Fruit fly (Drosophila melanogaster) whole organism, pupa: Measurements from ENCODE around the gene jus.
A peak's percentile ranks its signal among the peaks of the same experiment; 100 is the strongest.

Experiments used
- CG10348 ChIP-seq: fragments of 200-800 bp; sonication (Bioruptor generic); IDR thresholded peaks from 2 replicates; pipeline ENCODE4 v1.3.6; 2022; ENCODE audit warnings: missing biosample characterization, missing genetic modification characterization
- CG12605 ChIP-seq: fragments of 200-800 bp; sonication (Bioruptor generic); IDR thresholded peaks from 2 replicates; pipeline ENCODE4 v1.3.6; 2022; ENCODE audit warnings: missing biosample characterization, missing genetic modification characterization
- CG13204 ChIP-seq: fragments of 200-800 bp; sonication (Bioruptor generic); optimal IDR thresholded peaks from 2 replicates; lab custom pipeline; 2018; ENCODE audit warnings: missing biosample characterization, mild to moderate bottlenecking, missing genetic modification characterization, moderate library complexity
- CG14655 ChIP-seq: fragments of 200-800 bp; sonication (Bioruptor generic); optimal IDR thresholded peaks from 3 replicates; lab custom pipeline; 2017; ENCODE audit warnings: mild to moderate bottlenecking, missing biosample characterization, missing genetic modification reagents, missing genetic modification characterization
- CG15710 ChIP-seq: fragments of 200-800 bp; sonication (Bioruptor generic); optimal IDR thresholded peaks from 2 replicates; lab custom pipeline; 2018; ENCODE audit warnings: missing biosample characterization, mild to moderate bottlenecking, missing genetic modification characterization, moderate library complexity
- CG17806 ChIP-seq: fragments of 200-800 bp; sonication (Bioruptor generic); optimal IDR thresholded peaks from 2 replicates; lab custom pipeline; 2018; ENCODE audit warnings: missing biosample characterization, mild to moderate bottlenecking, missing genetic modification characterization, moderate library complexity
- CG32121 ChIP-seq: fragments of 200-800 bp; sonication (Bioruptor generic); IDR thresholded peaks from 2 replicates; pipeline ENCODE4 v1.3.6; 2022; ENCODE audit warnings: missing biosample characterization, missing genetic modification characterization
- CG34367 ChIP-seq: fragments of 200-800 bp; sonication (Bioruptor generic); optimal IDR thresholded peaks from 2 replicates; lab custom pipeline; 2018; ENCODE audit warnings: missing biosample characterization, mild to moderate bottlenecking, missing genetic modification characterization
- CG4496 ChIP-seq: fragments of 200-800 bp; sonication (Bioruptor generic); IDR thresholded peaks from 3 replicates; pipeline ENCODE4 v1.3.6; 2022; ENCODE audit warnings: missing biosample characterization, missing genetic modification characterization
- CG8159 ChIP-seq: fragments of 200-800 bp; sonication (Bioruptor generic); optimal IDR thresholded peaks from 3 replicates; lab custom pipeline; 2018; ENCODE audit warnings: missing biosample characterization, mild to moderate bottlenecking, missing genetic modification characterization, moderate library complexity
- CG8301 ChIP-seq: fragments of 200-800 bp; sonication (Bioruptor generic); optimal IDR thresholded peaks from 2 replicates; lab custom pipeline; 2018; ENCODE audit warnings: missing biosample characterization, mild to moderate bottlenecking, missing genetic modification characterization
- CG9948 ChIP-seq: fragments of 200-800 bp; sonication (Bioruptor generic); optimal IDR thresholded peaks from 2 replicates; lab custom pipeline; 2018; ENCODE audit warnings: missing biosample characterization, mild to moderate bottlenecking, missing genetic modification characterization, moderate library complexity
- D1 ChIP-seq: fragments of 200-800 bp; sonication (Bioruptor generic); optimal IDR thresholded peaks from 2 replicates; lab custom pipeline; 2018; ENCODE audit warnings: missing biosample characterization, mild to moderate bottlenecking, missing genetic modification characterization, moderate library complexity
- EcR ChIP-seq: fragments of 200-800 bp; sonication (Bioruptor generic); optimal IDR thresholded peaks from 3 replicates; lab custom pipeline; 2019; ENCODE audit warnings: missing biosample characterization, missing genetic modification characterization, mild to moderate bottlenecking, moderate library complexity, missing genetic modification reagents
- Ets98B ChIP-seq: fragments of 200-800 bp; sonication (Bioruptor generic); IDR thresholded peaks from 2 replicates; pipeline ENCODE4 v1.3.6; 2022; ENCODE audit warnings: missing biosample characterization, missing genetic modification characterization
- Pif1A ChIP-seq: fragments of 200-800 bp; sonication (Bioruptor generic); optimal IDR thresholded peaks from 3 replicates; lab custom pipeline; 2016; ENCODE audit warnings: missing biosample characterization, missing genetic modification characterization
- Pif1B ChIP-seq: fragments of 200-800 bp; sonication (Bioruptor generic); optimal IDR thresholded peaks from 3 replicates; lab custom pipeline; 2016; ENCODE audit warnings: missing biosample characterization, missing genetic modification characterization
- Snoo ChIP-seq: fragments of 200-800 bp; sonication (Bioruptor generic); optimal IDR thresholded peaks from 3 replicates; lab custom pipeline; 2017; ENCODE audit warnings: missing biosample characterization, mild to moderate bottlenecking, missing genetic modification characterization, inconsistent platforms
- fd96Ca ChIP-seq: fragments of 200-800 bp; sonication (Bioruptor generic); IDR thresholded peaks from 3 replicates; pipeline ENCODE4 v1.3.6; 2022; ENCODE audit warnings: missing biosample characterization, missing genetic modification characterization
- gl ChIP-seq: fragments of 200-800 bp; sonication (Bioruptor generic); optimal IDR thresholded peaks from 2 replicates; lab custom pipeline; 2018; ENCODE audit warnings: missing biosample characterization, mild to moderate bottlenecking, missing genetic modification characterization
- rn ChIP-seq: fragments of 200-800 bp; sonication (Bioruptor generic); IDR thresholded peaks from 2 replicates; pipeline ENCODE4 v1.3.6; 2022; ENCODE audit warnings: missing biosample characterization, missing genetic modification characterization

Gene jus

dm6 chr3R:29194957-29195356, at the start of gene jus:
jus (minus strand) TSS chr3R:29194994.
- TF ChIP-seq EcR (GFP tag; lab: Kevin White, UChicago) (no peak), Pif1B (GFP tag; lab: Kevin White, UChicago) (no peak), CG34367 (tag; lab: Kevin White, UChicago) (no peak), CG8159 (tag; lab: Kevin White, UChicago) (no peak), Snoo (tag; lab: Kevin White, UChicago) (no peak), CG9948 (tag; lab: Kevin White, UChicago) (no peak), gl (no peak), CG15710 (no peak), Pif1A (GFP tag; lab: Kevin White, UChicago) (no peak), CG13204 (GFP tag; lab: Kevin White, UChicago) (no peak), rn (no peak), CG8301 (tag; lab: Kevin White, UChicago) (no peak), CG4496 (no peak), CG17806 (tag; lab: Kevin White, UChicago) (no peak), CG14655 (GFP tag; lab: Kevin White, UChicago) (no peak), CG32121 (GFP tag; lab: Robert Waterston, UW) (no peak), CG12605 (no peak)

DNA sequence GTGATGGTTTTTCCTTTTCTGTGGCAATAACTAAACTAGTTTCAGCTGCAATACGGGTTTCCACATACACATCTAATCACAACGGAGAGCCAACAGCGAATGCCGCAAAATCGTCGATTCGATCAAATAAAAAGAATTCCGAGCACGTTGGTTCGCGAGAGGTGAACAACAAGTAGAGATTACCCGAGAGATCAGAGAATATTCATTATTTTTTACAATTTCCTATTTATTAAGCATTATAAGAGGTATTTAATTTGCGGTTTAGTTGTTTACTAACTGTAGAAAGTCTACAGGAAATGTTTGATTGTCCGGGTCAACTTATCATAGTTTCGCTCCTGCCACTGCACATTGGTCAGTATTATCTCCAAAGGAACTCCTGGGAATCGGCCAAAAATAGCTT, 43.8 kb upstream of the jus start, which contains the start of gene CG11951:
CG11951 (minus strand) TSS at position 101 of the 400 bp plus-strand sequence.
- TF ChIP-seq CG34367 (tag; lab: Kevin White, UChicago), result no peak
- TF ChIP-seq CG8301 (tag; lab: Kevin White, UChicago), result no peak
- no peak for TF ChIP-seq CG9948 (tag; lab: Kevin White, UChicago)
- TF ChIP-seq CG13204 (GFP tag; lab: Kevin White, UChicago), result no peak
- TF ChIP-seq rn, result no peak
- TF ChIP-seq CG8159 (tag; lab: Kevin White, UChicago), result no peak
- no peak for TF ChIP-seq CG14655 (GFP tag; lab: Kevin White, UChicago)
- no peak for TF ChIP-seq Snoo (tag; lab: Kevin White, UChicago)
- TF ChIP-seq Ets98B (GFP tag; lab: Robert Waterston, UW), result no peak
- TF ChIP-seq gl, result no peak
- TF ChIP-seq CG17806 (tag; lab: Kevin White, UChicago), result no peak
- TF ChIP-seq D1 (tag; lab: Kevin White, UChicago), result no peak
- TF ChIP-seq, all 21 proteins: peak for 0

- TF ChIP-seq Pif1A (GFP tag; lab: Kevin White, UChicago), result no peak
- TF ChIP-seq EcR (GFP tag; lab: Kevin White, UChicago), result no peak
- no peak for TF ChIP-seq CG4496
- TF ChIP-seq CG15710, result no peak
- no peak for TF ChIP-seq CG12605
- no peak for TF ChIP-seq gl
- no peak for TF ChIP-seq rn
- no peak for TF ChIP-seq Snoo (tag; lab: Kevin White, UChicago)
- TF ChIP-seq CG13204 (GFP tag; lab: Kevin White, UChicago), result no peak
- no peak for TF ChIP-seq CG10348 (GFP tag; lab: Robert Waterston, UW)
- no peak for TF ChIP-seq CG9948 (tag; lab: Kevin White, UChicago)
- TF ChIP-seq CG34367 (tag; lab: Kevin White, UChicago), result no peak
- TF ChIP-seq CG32121 (GFP tag; lab: Robert Waterston, UW), result no peak
- TF ChIP-seq fd96Ca (GFP tag; lab: Robert Waterston, UW), result no peak
- no peak for TF ChIP-seq D1 (tag; lab: Kevin White, UChicago)
- TF ChIP-seq CG8159 (tag; lab: Kevin White, UChicago), result no peak
- no peak for TF ChIP-seq CG8301 (tag; lab: Kevin White, UChicago)
- TF ChIP-seq, all 21 proteins: peak for 0
Measured at dm6 chr3R:29230552-29231102, 35.8 kb upstream of the jus start.

DNA sequence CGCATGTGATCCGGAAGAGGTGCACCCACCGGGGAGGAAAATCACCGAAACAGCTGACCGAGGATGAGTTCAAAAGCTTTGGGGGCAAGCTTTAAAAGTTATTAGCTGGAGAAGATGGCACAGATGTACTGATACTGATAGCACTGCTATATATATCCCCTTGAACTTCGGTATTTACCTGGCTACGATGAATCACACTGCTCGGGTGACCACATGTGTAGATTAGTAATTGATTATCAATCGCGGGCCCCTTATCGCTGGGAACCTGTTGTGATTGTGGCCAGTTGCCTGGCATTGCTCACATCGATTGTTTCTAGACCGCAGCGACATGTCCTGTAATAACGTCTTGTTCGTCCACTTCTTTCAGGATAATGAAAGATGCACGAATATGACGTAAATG, 35.2 kb upstream of the jus start:
- TF ChIP-seq CG9948 (tag; lab: Kevin White, UChicago) (no peak), CG13204 (GFP tag; lab: Kevin White, UChicago) (no peak), Ets98B (GFP tag; lab: Robert Waterston, UW) (no peak), fd96Ca (GFP tag; lab: Robert Waterston, UW) (no peak), D1 (tag; lab: Kevin White, UChicago) (no peak), CG14655 (GFP tag; lab: Kevin White, UChicago) (no peak), rn (no peak), CG12605 (no peak), Snoo (tag; lab: Kevin White, UChicago) (no peak)

DNA sequence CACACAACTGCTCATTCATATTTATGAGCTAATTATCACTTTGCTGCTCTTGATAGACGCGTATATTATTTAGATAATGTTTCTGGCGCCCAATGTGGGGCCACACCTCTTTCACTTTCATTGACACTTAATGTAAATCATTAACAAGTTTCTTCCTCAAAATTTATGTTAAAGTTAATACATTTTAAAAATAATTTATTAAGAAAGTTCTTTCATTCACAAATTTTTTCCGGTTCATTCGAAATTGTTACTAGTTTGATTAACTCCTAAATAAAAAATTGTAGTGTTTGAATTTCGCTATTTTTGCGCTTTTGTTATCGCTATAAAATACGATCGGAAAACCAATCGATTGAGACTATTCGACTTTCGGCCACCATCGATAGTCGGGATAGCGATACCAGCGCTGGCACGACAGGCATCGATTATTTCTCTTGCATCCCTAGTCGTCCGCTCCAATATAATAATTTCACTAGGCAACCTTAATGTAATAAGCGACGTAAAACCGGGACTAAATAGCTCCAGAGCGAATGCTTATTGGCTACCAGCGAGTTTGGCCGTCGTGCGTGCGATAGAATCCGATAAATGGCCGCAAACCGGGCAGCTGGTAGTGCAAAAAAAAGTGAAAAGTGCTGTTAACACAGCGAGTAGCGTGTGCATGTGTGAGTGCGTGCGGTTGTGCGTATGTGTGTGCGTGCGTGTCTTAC, 34.1 kb upstream of the jus start, which contains the start of gene Usp1:
Usp1 (plus strand) TSS at position 417 of the 704 bp plus-strand sequence.
- no peak for TF ChIP-seq CG8301 (tag; lab: Kevin White, UChicago)
- TF ChIP-seq CG14655 (GFP tag; lab: Kevin White, UChicago), result no peak
- TF ChIP-seq CG15710, result no peak
- TF ChIP-seq rn, result no peak
- peak; percentile 44 for TF ChIP-seq EcR (GFP tag; lab: Kevin White, UChicago)
- TF ChIP-seq, all 21 proteins: peak for 1

DNA sequence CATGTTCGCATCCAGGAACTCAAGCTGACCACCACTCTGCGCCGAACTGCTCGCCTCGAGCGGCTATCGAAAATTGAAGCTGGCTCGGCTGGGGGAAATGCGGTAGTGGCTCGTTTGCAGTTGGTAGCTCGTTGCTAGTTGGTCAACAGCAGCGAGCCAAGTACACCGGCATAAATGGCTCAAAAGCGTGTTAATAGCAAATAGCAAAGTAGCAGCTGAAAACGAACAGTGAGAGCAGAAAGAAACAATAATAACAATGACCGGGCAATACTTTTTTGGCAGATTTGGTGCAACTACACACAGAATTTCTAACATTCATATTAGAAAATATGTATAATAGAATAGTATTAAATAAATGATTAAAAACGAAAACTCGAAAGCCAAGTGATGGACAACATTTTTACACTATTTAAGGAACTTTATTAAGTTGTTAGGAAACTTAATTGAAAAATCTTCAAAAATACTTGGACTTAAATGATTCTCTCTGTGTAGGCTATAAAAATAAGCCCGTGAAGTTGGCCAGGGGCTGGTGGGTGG, 32.9 kb upstream of the jus start, which contains the start of gene CG14507:
CG14507 (minus strand) TSS at position 51 of the 537 bp plus-strand sequence.
- TF ChIP-seq fd96Ca (GFP tag; lab: Robert Waterston, UW), result no peak
- 0 out of 3 replicates have a peak, but pooled peaks have one; percentile 11 for TF ChIP-seq CG4496
